Fruit fly (Drosophila melanogaster): Measurements from ENCODE around the gene robl37BC.

Gene robl37BC

DNA sequence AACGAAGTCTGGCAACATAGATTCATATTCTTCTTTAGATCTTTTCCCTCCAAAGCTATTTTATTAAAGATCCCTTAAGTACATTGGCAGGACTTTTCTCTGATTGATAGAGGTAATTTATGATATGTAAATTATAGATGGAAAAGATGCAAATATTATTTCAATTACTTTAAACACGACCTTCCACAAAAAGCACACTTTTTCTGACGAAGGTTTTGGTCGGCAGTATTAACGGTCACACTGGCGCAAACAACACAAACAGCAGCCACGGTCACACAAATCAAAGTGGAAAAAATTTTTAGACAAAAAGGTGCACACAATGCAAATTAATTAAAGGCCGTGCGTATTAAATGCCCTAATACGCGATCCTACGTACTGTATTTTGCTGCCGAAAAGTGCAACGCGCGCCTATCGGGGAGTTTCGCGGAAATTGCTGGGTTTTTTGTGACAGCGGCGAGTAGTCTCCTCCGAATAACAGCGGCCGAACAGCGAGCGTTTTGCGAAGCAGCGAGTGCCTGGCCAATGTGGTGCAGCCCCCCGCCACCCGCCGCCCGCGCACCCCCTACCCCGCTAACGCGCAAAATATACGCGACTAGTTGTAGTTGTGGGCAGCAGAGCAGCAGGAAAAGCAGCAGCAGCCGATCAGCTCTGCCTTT lies 43.3 kb downstream of the robl37BC start, which contains the start of gene CG10492 (continued):
- TF ChIP-seq hkb (optimal IDR thresholded peaks at IDR 0.05) (peak; percentile 73), hkb (GFP tag; IDR thresholded peaks at IDR 0.05) (no peak), CG6175 (GFP tag; IDR thresholded peaks at IDR 0.05) (peak; percentile 40; the same call in 1 of the 3 replicates), Ets97D (GFP tag; optimal IDR thresholded peaks at IDR 0.05) (peak; percentile 65), br (optimal IDR thresholded peaks at IDR 0.05) (no peak), crol (GFP tag; IDR thresholded peaks at IDR 0.05) (peak; percentile 100), CG2116 (GFP tag; optimal IDR thresholded peaks at IDR 0.05) (peak; percentile 63), Mad (GFP tag; optimal IDR thresholded peaks at IDR 0.05) (no peak), Dref (GFP tag; IDR thresholded peaks at IDR 0.05) (no peak), tap (tag; optimal IDR thresholded peaks at IDR 0.05) (no peak), CG12236 (GFP tag; optimal IDR thresholded peaks at IDR 0.05) (no peak), pita (GFP tag; optimal IDR thresholded peaks at IDR 0.05) (no peak), CG16779 (GFP tag; IDR thresholded peaks at IDR 0.05) (no peak), klu (GFP tag; IDR thresholded peaks at IDR 0.05) (peak; percentile 39; the same call in 1 of the 2 replicates), CG34422 (GFP tag; IDR thresholded peaks at IDR 0.05) (peak; percentile 83), CoRest (tag; optimal IDR thresholded peaks at IDR 0.05) (peak; percentile 42), rib (GFP tag; IDR thresholded peaks at IDR 0.05) (peak; percentile 69; the same call in 1 of the 2 replicates), lilli (GFP tag; optimal IDR thresholded peaks at IDR 0.05) (no peak), Sry-β (GFP tag; optimal IDR thresholded peaks at IDR 0.05) (no peak), sug (tag; optimal IDR thresholded peaks at IDR 0.05) (peak; percentile 49), B-H2 (GFP tag; optimal IDR thresholded peaks at IDR 0.05) (no peak), btn (GFP tag; optimal IDR thresholded peaks at IDR 0.05) (no peak), prd (optimal IDR thresholded peaks at IDR 0.05) (no peak), prd (GFP tag; IDR thresholded peaks at IDR 0.05) (no peak), zfh2 (GFP tag; optimal IDR thresholded peaks at IDR 0.05) (no peak), dmrt99B (tag; optimal IDR thresholded peaks at IDR 0.05) (no peak), CG12659 (GFP tag; optimal IDR thresholded peaks at IDR 0.05) (peak; percentile 68), ara (GFP tag; IDR thresholded peaks at IDR 0.05) (no peak), Dek (tag; optimal IDR thresholded peaks at IDR 0.05) (no peak), Ets65A (GFP tag) (peak; percentile 80), fru (optimal IDR thresholded peaks at IDR 0.05) (peak; percentile 44), CG11504 (tag; optimal IDR thresholded peaks at IDR 0.05) (peak; percentile 26), HmgD (GFP tag; optimal IDR thresholded peaks at IDR 0.05) (no peak), CG33213 (GFP tag; optimal IDR thresholded peaks at IDR 0.05) (peak; percentile 35), gfzf (GFP tag; optimal IDR thresholded peaks at IDR 0.05) (peak; percentile 91), Med (GFP tag) (peak; percentile 60), Hsf (GFP tag; optimal IDR thresholded peaks at IDR 0.05) (no peak), knrl (GFP tag; IDR thresholded peaks at IDR 0.05; ENCODE audit: partially characterized antibody) (0 out of 3 replicates have a peak, but pooled peaks have one; percentile 33), Bgb (GFP tag; IDR thresholded peaks at IDR 0.05; ENCODE audit: partially characterized antibody) (peak; percentile 31; the same call in 1 of the 2 replicates), nom (GFP tag; optimal IDR thresholded peaks at IDR 0.05) (peak; percentile 28), Abd-B (GFP tag; optimal IDR thresholded peaks at IDR 0.05) (no peak), CG17186 (GFP tag; optimal IDR thresholded peaks at IDR 0.05) (peak; percentile 31), CG9932 (GFP tag; IDR thresholded peaks at IDR 0.05) (no peak), trem (tag; optimal IDR thresholded peaks at IDR 0.05) (peak; percentile 90), jing (GFP tag; optimal IDR thresholded peaks at IDR 0.05) (no peak), amos (GFP tag; IDR thresholded peaks at IDR 0.05; ENCODE audit: partially characterized antibody) (no peak; the same call in 1 of the 2 replicates), run (tag; optimal IDR thresholded peaks at IDR 0.05) (no peak), CG2712 (tag; optimal IDR thresholded peaks at IDR 0.05) (peak; percentile 24), pnt (GFP tag; optimal IDR thresholded peaks at IDR 0.05) (no peak), Sin3A (optimal IDR thresholded peaks at IDR 0.05) (peak; percentile 88), Elba2 (GFP tag; optimal IDR thresholded peaks at IDR 0.05) (peak; percentile 20), sr (GFP tag; IDR thresholded peaks at IDR 0.05) (peak; percentile 29; the same call in 1 of the 3 replicates)

Measured in whole organism, embryonic.